Fruit fly (Drosophila melanogaster): Measurements from ENCODE around the gene CG2938.
A peak's percentile ranks its signal among the peaks of the same experiment; 100 is the strongest.

The CG2938 gene

DNA sequence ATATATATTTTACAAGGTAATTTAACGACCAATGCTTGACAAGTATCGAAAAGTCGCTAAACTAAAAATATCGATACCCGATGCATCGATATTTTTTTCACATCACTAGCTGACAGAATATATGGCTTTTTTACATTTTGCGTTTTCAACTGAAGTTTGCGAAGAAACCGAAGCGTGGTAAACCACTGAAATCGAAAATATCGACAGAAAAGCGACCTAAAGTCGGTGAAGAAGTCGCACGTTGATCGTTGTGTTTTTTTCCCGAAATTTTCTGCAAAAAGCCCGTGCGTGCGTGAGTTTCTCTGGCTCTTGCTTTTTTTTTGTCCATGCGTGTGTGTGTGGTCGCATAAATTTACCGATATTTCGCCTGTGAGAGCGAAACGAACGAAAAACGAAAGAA, 12.6 kb upstream of the CG2938 start, which contains the start of gene Vap33 (continued):
- no peak for TF ChIP-seq ATbp (GFP tag; optimal IDR thresholded peaks at IDR 0.05)
- no peak for TF ChIP-seq ttk (GFP tag; IDR thresholded peaks at IDR 0.05)
- no peak for TF ChIP-seq vfl (GFP tag; optimal IDR thresholded peaks at IDR 0.05)
- TF ChIP-seq abd-A (tag; optimal IDR thresholded peaks at IDR 0.05), result no peak
- TF ChIP-seq Hr51 (GFP tag; optimal IDR thresholded peaks at IDR 0.05), result no peak
- no peak for TF ChIP-seq ind (GFP tag; optimal IDR thresholded peaks at IDR 0.05)
- TF ChIP-seq CG10147 (GFP tag; optimal IDR thresholded peaks at IDR 0.05), result no peak
- no peak for TF ChIP-seq br (optimal IDR thresholded peaks at IDR 0.05)
- no peak for TF ChIP-seq CG18011 (GFP tag; optimal IDR thresholded peaks at IDR 0.05)
- TF ChIP-seq YL-1 (GFP tag; optimal IDR thresholded peaks at IDR 0.05), result peak; percentile 2
- TF ChIP-seq CG16863 (GFP tag; optimal IDR thresholded peaks at IDR 0.05), result no peak
- TF ChIP-seq da (GFP tag; optimal IDR thresholded peaks at IDR 0.05), result no peak
- TF ChIP-seq Dref (GFP tag; IDR thresholded peaks at IDR 0.05), result peak; percentile 73
- TF ChIP-seq CG9817 (tag; optimal IDR thresholded peaks at IDR 0.05), result no peak
- TF ChIP-seq PHDP (tag; optimal IDR thresholded peaks at IDR 0.05), result no peak
- TF ChIP-seq cad (GFP tag; optimal IDR thresholded peaks at IDR 0.05), result no peak
- no peak for TF ChIP-seq wek (GFP tag; optimal IDR thresholded peaks at IDR 0.05)
- no peak for TF ChIP-seq az2 (GFP tag; optimal IDR thresholded peaks at IDR 0.05)
- TF ChIP-seq Gug (GFP tag; IDR thresholded peaks at IDR 0.05), result no peak
- no peak for TF ChIP-seq Ptx1 (GFP tag; IDR thresholded peaks at IDR 0.05)
- no peak for TF ChIP-seq bigmax (GFP tag; optimal IDR thresholded peaks at IDR 0.05)
- peak; percentile 67; the same call in 1 of the 3 replicates for TF ChIP-seq jigr1 (GFP tag; IDR thresholded peaks at IDR 0.05)
- TF ChIP-seq D19A (tag; optimal IDR thresholded peaks at IDR 0.05), result no peak
- TF ChIP-seq gfzf (GFP tag; optimal IDR thresholded peaks at IDR 0.05), result no peak
- TF ChIP-seq D19B (GFP tag; optimal IDR thresholded peaks at IDR 0.05), result no peak
- no peak for TF ChIP-seq run (tag; optimal IDR thresholded peaks at IDR 0.05)
- TF ChIP-seq Mrtf (GFP tag; IDR thresholded peaks at IDR 0.05), result no peak
- peak; percentile 89 for TF ChIP-seq chinmo (GFP tag; IDR thresholded peaks at IDR 0.05; ENCODE audit: partially characterized antibody)
- no peak for TF ChIP-seq Lpt (GFP tag; optimal IDR thresholded peaks at IDR 0.05)
- no peak for TF ChIP-seq CG18476 (GFP tag; optimal IDR thresholded peaks at IDR 0.05)
- peak; percentile 91 for TF ChIP-seq CG13287 (GFP tag; IDR thresholded peaks at IDR 0.05; ENCODE audit: partially characterized antibody)
- TF ChIP-seq pros (GFP tag; optimal IDR thresholded peaks at IDR 0.05), result no peak
- 0 out of 2 replicates have a peak, but pooled peaks have one; percentile 12 for TF ChIP-seq E2f2 (GFP tag; IDR thresholded peaks at IDR 0.05)
- TF ChIP-seq CG32772 (GFP tag; IDR thresholded peaks at IDR 0.05), result peak; percentile 20; the same call in 1 of the 2 replicates
- TF ChIP-seq tll (GFP tag; optimal IDR thresholded peaks at IDR 0.05), result no peak
- TF ChIP-seq tap (tag; optimal IDR thresholded peaks at IDR 0.05), result no peak
- no peak for TF ChIP-seq Ets97D (GFP tag; optimal IDR thresholded peaks at IDR 0.05)
- TF ChIP-seq zen2 (GFP tag; IDR thresholded peaks at IDR 0.05; ENCODE audit: partially characterized antibody), result peak; percentile 86; the same call in 2 of the 3 replicates
- TF ChIP-seq nerfin-2 (GFP tag; IDR thresholded peaks at IDR 0.05; ENCODE audit: partially characterized antibody), result peak; percentile 86
- no peak for TF ChIP-seq Dad (GFP tag; optimal IDR thresholded peaks at IDR 0.05)
- no peak for TF ChIP-seq Med (GFP tag)
- no peak for TF ChIP-seq dmrt99B (tag; optimal IDR thresholded peaks at IDR 0.05)
- no peak for TF ChIP-seq Oli (tag; optimal IDR thresholded peaks at IDR 0.05)
- TF ChIP-seq Elba2 (GFP tag; optimal IDR thresholded peaks at IDR 0.05), result no peak
- TF ChIP-seq tup (GFP tag; optimal IDR thresholded peaks at IDR 0.05), result no peak
- no peak for TF ChIP-seq schlank (tag; optimal IDR thresholded peaks at IDR 0.05)
- TF ChIP-seq sna (GFP tag; IDR thresholded peaks at IDR 0.05; ENCODE audit: partially characterized antibody), result peak; percentile 87
- TF ChIP-seq danr (GFP tag; IDR thresholded peaks at IDR 0.05), result no peak
- TF ChIP-seq CG8281 (tag; optimal IDR thresholded peaks at IDR 0.05), result no peak
- TF ChIP-seq sob (GFP tag; IDR thresholded peaks at IDR 0.05), result no peak
- no peak for TF ChIP-seq Dp (GFP tag; optimal IDR thresholded peaks at IDR 0.05)

All from whole organism, embryonic.